Worm (Caenorhabditis elegans) whole organism, L1 larva: ENCODE data around the gene C01G6.2.

ENCODE experiments used
- ces-1 ChIP-seq: fragments of 150-350 bp; optimal IDR thresholded peaks from 2 replicates; lab custom pipeline; 2014; ENCODE audit warnings: missing biosample characterization, missing genetic modification reagents, missing genetic modification characterization
- dpl-1 ChIP-seq, 3 experiments: fragments of 150-350 bp in 2 of 3; sonication (generic microtip) in 1 of 3; optimal IDR thresholded peaks; 2 replicates each; lab custom pipeline; 2014 to 2017; ENCODE audit warnings: missing biosample characterization in 3 of 3, missing genetic modification characterization in 3 of 3, missing genetic modification reagents in 3 of 3
- hlh-4 ChIP-seq: sonication (generic microtip); optimal IDR thresholded peaks from 2 replicates; lab custom pipeline; 2016; ENCODE audit warnings: mild to moderate bottlenecking, missing genetic modification characterization, missing compliant biosample characterization
- lin-13 ChIP-seq: fragments of 150-350 bp; optimal IDR thresholded peaks from 2 replicates; lab custom pipeline; 2014; ENCODE audit warnings: missing biosample characterization, missing genetic modification reagents, missing genetic modification characterization
- mef-2 ChIP-seq: fragments of 150-350 bp; optimal IDR thresholded peaks from 2 replicates; lab custom pipeline; 2014; ENCODE audit warnings: missing biosample characterization, missing genetic modification characterization
- nhr-90 ChIP-seq: sonication (generic microtip); optimal IDR thresholded peaks from 2 replicates; lab custom pipeline; 2016; ENCODE audit warnings: mild to moderate bottlenecking, missing genetic modification characterization, missing compliant biosample characterization; ENCODE audit not compliant: poor library complexity
- skn-1 ChIP-seq: fragments of 150-350 bp; optimal IDR thresholded peaks from 2 replicates; lab custom pipeline; 2014; ENCODE audit warnings: missing biosample characterization, missing genetic modification characterization

- TF ChIP-seq lin-13 (GFP tag; lab: Kevin White, UChicago) = no peak
- TF ChIP-seq ces-1 (GFP tag; lab: Kevin White, UChicago) = no peak
- no peak for TF ChIP-seq nhr-90 (tag; lab: Kevin White, UChicago)
- TF ChIP-seq mef-2 (tag; lab: Kevin White, UChicago) = no peak
- TF ChIP-seq dpl-1 (GFP tag; optimal IDR thresholded peaks at IDR 0.05; lab: Kevin White, UChicago) = no peak
- no peak for TF ChIP-seq hlh-4 (tag; lab: Kevin White, UChicago)
- TF ChIP-seq skn-1 (tag; lab: Kevin White, UChicago) = no peak
These were observed 6.1 kb downstream of the C01G6.2 start, which contains the start of gene C01G6.4 for ce11 chrII:9272942-9273341.
